Fruit fly (Drosophila melanogaster): ENCODE measurements around the gene gb.

gb gene

DNA sequence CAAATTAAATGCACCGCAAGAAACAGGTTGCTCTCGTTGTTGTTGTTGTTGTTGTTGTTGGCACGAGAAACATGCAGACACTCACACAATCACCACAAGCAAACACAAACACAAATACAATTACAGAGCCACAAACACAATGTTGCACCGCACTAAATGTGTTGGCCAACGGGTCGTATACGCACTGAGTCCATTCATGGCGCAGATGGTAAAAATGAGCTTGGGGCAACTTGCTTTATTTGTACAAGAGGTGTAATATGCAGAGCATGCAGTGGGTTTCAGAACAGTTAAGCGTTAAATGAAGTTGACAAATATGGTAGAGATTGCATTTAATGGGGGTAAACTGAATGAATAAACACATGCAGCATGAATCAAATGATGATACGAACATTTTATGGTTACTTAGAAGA, 25.8 kb upstream of the gb start:
- TF ChIP-seq noc (tag; optimal IDR thresholded peaks at IDR 0.05) = no peak

- no peak for TF ChIP-seq noc (tag; optimal IDR thresholded peaks at IDR 0.05)
Measured at dm6 chr3R:27135692-27136641, 23.9 kb upstream of the gb start.

DNA sequence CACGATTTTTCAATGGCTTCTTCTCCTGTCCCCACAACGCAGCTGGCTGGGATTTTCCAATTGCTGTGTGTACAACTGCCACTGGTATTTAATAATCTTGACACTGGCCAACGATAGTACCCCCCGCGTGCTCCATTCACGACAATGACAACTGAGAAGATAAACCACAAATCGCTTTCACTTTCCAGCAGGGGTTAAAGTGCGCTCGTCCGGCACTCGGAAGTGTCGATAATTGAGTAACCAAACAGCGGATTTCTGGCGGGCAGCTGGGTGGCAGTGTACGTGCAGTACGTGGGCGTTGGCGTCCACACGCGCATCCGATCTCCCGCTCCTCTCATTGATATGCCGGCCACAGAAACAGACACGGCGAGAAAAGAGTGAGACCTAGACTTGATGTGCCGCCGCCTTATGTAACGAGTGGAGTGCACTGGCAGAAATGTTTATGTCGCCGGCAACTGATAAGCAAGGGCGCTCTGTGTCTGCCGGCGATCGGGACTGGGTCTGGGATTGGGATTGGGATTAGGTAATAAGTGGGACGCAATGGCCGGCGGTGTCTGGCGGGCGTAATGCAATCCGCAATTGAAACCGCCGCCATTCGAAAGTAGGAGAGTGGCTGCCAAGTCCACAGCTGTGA, 22.8 kb upstream of the gb start:
- no peak for TF ChIP-seq noc (tag; optimal IDR thresholded peaks at IDR 0.05)

DNA sequence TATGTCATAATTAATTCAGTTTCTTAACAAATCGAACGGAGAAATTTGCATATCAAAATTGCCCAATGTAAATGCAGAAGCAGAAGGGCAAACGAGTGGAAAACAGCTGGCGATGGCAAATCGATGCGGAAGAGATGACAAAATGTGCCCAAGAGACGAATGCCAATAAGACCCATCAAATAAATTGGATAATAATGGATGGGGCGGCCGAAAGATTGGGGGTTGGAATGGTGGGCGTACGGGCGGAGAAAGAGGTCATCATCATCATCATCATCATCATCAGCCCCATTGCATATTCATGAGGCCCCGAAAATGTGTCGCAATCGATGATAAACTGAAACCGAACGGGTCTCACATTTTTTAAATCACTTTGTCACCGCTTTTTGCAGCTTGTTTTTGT, 21.9 kb upstream of the gb start:
- no peak for TF ChIP-seq noc (tag; optimal IDR thresholded peaks at IDR 0.05)

- peak; percentile 62 for TF ChIP-seq noc (tag; optimal IDR thresholded peaks at IDR 0.05)
Measured at dm6 chr3R:27131408-27131807, 19.3 kb upstream of the gb start.

DNA sequence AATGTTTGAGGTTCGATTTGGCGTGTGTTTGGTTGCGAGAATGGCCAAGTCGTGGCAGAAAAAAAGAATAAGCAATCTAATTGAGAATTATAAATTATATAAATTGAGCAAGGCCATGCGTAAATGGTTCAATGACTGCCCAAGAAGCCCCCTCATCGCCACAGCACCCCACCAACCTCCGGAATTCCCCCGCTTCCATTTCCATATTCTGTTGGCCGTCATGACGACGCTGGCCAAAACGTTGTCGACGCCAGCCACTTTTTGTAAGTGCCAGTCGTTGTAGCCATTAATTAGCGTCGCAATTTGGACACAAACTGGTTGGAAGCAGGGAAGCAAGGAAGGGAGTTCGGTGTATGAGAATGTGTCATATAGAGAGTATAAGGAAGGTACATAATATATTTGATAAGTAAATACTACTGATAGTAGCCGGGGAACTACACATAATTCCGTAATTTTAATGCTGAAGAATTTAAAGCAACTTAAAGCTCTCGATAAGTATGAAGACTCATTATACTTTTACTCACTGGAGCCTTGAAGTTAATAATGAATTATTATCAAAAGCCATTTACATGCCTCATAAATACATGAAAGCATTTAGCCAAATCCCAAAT, 18.6 kb upstream of the gb start:
- TF ChIP-seq noc (tag; optimal IDR thresholded peaks at IDR 0.05) = no peak

dm6 chr3R:27129580-27130385, 17.7 kb upstream of the gb start:
- no peak for TF ChIP-seq noc (tag; optimal IDR thresholded peaks at IDR 0.05)

dm6 chr3R:27128723-27129122, 16.7 kb upstream of the gb start:
- no peak for TF ChIP-seq noc (tag; optimal IDR thresholded peaks at IDR 0.05)

- no peak for TF ChIP-seq noc (tag; optimal IDR thresholded peaks at IDR 0.05)
Measured at dm6 chr3R:27124588-27124987, 12.5 kb upstream of the gb start, which contains the start of gene CG6059. TSS of gene CG6059 (minus strand) at chr3R:27124688.

DNA sequence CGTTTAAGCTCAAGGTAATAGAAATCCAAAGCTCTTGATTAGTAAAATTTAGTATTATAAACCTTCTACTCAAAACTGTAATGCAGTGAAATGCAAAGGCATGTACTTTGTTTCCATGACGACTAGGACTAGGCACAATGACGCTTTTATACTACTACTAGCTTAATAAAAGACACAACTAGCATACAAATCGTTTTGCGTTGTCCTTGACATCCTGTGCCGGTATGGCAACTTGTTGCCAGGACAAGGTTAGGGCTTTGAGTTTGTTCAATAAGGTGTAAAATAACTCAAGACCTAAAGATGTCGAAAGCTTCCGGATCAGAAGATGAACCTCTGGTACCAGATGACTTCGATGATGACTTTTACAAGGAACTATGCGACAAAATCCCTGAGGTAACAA, 6.3 kb upstream of the gb start, which contains the start of gene CG5882:
Gene CG5882, plus strand, starts transcription at position 301 of the 400 bp plus-strand sequence.
- no peak for TF ChIP-seq noc (tag; optimal IDR thresholded peaks at IDR 0.05)

- no peak for TF ChIP-seq noc (tag; optimal IDR thresholded peaks at IDR 0.05)
Measured at dm6 chr3R:27116465-27117092, 4.5 kb upstream of the gb start, which contains the start of the genes CG6066 and CG5880. TSS of gene CG6066 (minus strand) at chr3R:27116707. TSS of gene CG5880 (plus strand) at chr3R:27116745.

DNA sequence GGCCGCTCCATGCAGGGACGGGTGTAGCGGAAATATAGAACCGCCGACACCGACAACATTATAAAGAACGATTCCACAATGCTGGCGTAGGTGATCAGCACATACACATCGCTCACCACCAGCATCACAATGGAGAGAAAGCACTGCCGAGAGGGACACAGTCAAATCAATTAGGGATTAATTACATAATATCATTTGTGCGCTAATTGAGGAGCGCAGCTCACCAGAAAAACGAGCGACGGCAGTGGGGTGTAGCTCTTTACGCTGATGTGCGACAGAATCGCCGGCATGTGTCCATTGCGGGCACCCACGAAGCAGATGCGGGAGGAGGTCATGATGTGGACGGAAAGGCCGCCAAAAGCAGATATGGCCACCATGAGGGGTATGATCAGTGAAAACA, 2.6 kb downstream of the gb start:
- no peak for TF ChIP-seq noc (tag; optimal IDR thresholded peaks at IDR 0.05)

dm6 chr3R:27108111-27108510, 4.0 kb downstream of the gb start:
- TF ChIP-seq noc (tag; optimal IDR thresholded peaks at IDR 0.05) = peak; percentile 67

DNA sequence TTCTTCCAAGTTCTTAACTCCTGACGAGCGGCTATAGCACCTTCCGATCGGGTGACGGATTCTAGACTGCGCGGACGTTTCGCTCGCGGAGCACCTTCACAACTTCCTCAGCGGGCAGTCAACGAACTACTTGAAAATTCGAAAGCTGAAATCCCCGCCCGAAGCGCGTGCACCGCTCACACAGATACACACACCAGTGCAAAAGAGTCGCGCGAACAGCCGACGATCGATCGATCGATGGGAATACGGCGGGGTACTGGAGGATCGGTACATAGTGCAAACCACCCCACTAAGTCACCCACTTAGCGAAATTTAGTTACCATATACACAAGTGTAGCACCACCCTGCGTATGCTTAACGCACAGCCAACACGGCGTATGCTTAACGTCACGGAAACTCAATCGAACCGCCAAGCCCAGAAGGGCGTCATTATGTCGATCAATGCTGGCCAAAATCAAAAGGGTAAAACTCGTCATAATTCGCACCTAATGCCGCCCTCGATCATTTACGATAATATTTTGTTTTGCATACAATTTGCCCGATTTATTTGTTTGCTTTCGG, 5.9 kb downstream of the gb start, which contains the start of gene CAH9:
Gene CAH9, minus strand, starts transcription at position 51 of the 561 bp plus-strand sequence.
- TF ChIP-seq noc (tag; optimal IDR thresholded peaks at IDR 0.05) = no peak

- no peak for TF ChIP-seq noc (tag; optimal IDR thresholded peaks at IDR 0.05)
Measured at dm6 chr3R:27105439-27105838, 6.6 kb downstream of the gb start.

Measured in whole organism, larva.